Worm (Caenorhabditis elegans) whole organism, L4/young adult: ENCODE measurements around the gene bath-13.
"Not testable (repeated sequence)": the region's sequence is repeated elsewhere in the genome, so short reads cannot be mapped to it uniquely, and the experiment has no call there.

ENCODE experiments used
- W03F9.2 ChIP-seq: fragments of 150-350 bp; optimal IDR thresholded peaks from 2 replicates; lab custom pipeline; 2014; ENCODE audit warnings: missing biosample characterization, missing genetic modification characterization
- dao-5 ChIP-seq: sonication (generic microtip); optimal IDR thresholded peaks from 2 replicates; lab custom pipeline; 2016; ENCODE audit warnings: missing genotype, missing genetic modification characterization, moderate library complexity, missing compliant biosample characterization
- him-1 ChIP-seq: sonication (generic microtip); optimal IDR thresholded peaks from 2 replicates; lab custom pipeline; 2016; ENCODE audit warnings: missing genotype, missing genetic modification reagents, missing genetic modification characterization, missing compliant biosample characterization

- not testable (repeated sequence) for TF ChIP-seq him-1 (tag; lab: Kevin White, UChicago); dao-5; W03F9.2
Measured at ce11 chrII:2553662-2554061, 31.8 kb upstream of the bath-13 start, which contains the start of gene K02F6.1.
